Worm (Caenorhabditis elegans) whole organism, late embryonic: ENCODE results near the gene tdo-2.

Experiments
- C08G9.2 ChIP-seq: sonication (generic microtip); optimal IDR thresholded peaks from 2 replicates; lab custom pipeline; 2016; ENCODE audit warnings: mild to moderate bottlenecking, missing genetic modification characterization, moderate library complexity, missing compliant biosample characterization
- F13H6.1 ChIP-seq: sonication (generic microtip); optimal IDR thresholded peaks from 2 replicates; lab custom pipeline; 2016; ENCODE audit warnings: missing genetic modification characterization, missing compliant biosample characterization
- K09A11.1 ChIP-seq: sonication (generic microtip); optimal IDR thresholded peaks from 2 replicates; lab custom pipeline; 2017; ENCODE audit warnings: antibody characterized with exemption, mild to moderate bottlenecking, missing genetic modification characterization, missing compliant biosample characterization; ENCODE audit not compliant: insufficient read depth
- T23F11.4 ChIP-seq: fragments of 200-800 bp; sonication (Bioruptor generic); optimal IDR thresholded peaks from 2 replicates; lab custom pipeline; 2018; ENCODE audit warnings: mild to moderate bottlenecking, missing genetic modification characterization, missing compliant biosample characterization
- ama-1 ChIP-seq: fragments of 150-350 bp; optimal IDR thresholded peaks from 2 replicates; lab custom pipeline; 2014
- ceh-14 ChIP-seq: sonication (generic microtip); optimal IDR thresholded peaks from 2 replicates; lab custom pipeline; 2016; ENCODE audit warnings: missing genotype, missing genetic modification characterization, missing compliant biosample characterization
- ceh-18 ChIP-seq: sonication (generic microtip); optimal IDR thresholded peaks from 2 replicates; lab custom pipeline; 2016; ENCODE audit warnings: missing genetic modification characterization, missing compliant biosample characterization
- ceh-22 ChIP-seq: sonication (generic microtip); optimal IDR thresholded peaks from 2 replicates; lab custom pipeline; 2017; ENCODE audit warnings: missing biosample characterization, missing genetic modification characterization
- ceh-30 ChIP-seq: fragments of 150-350 bp; optimal IDR thresholded peaks from 2 replicates; lab custom pipeline; 2014; ENCODE audit warnings: missing biosample characterization, missing genetic modification characterization
- ceh-31 ChIP-seq: sonication (generic microtip); optimal IDR thresholded peaks from 2 replicates; lab custom pipeline; 2016; ENCODE audit warnings: missing genetic modification characterization, missing compliant biosample characterization
- ceh-48 ChIP-seq: sonication (generic microtip); optimal IDR thresholded peaks from 2 replicates; lab custom pipeline; 2016; ENCODE audit warnings: missing genetic modification characterization, inconsistent platforms, missing compliant biosample characterization
- ceh-6 ChIP-seq: fragments of 200-800 bp; sonication (Bioruptor generic); optimal IDR thresholded peaks from 2 replicates; lab custom pipeline; 2018; ENCODE audit warnings: mild to moderate bottlenecking, missing genetic modification characterization, missing compliant biosample characterization
- ceh-9 ChIP-seq: sonication (generic microtip); optimal IDR thresholded peaks from 2 replicates; lab custom pipeline; 2016; ENCODE audit warnings: mild to moderate bottlenecking, missing genetic modification characterization, inconsistent platforms, missing compliant biosample characterization
- dmd-4 ChIP-seq: sonication (generic microtip); optimal IDR thresholded peaks from 2 replicates; lab custom pipeline; 2016; ENCODE audit warnings: borderline replicate concordance, missing genetic modification characterization, missing compliant biosample characterization
- dve-1 ChIP-seq: sonication (generic microtip); optimal IDR thresholded peaks from 2 replicates; lab custom pipeline; 2017; ENCODE audit warnings: antibody characterized with exemption, mild to moderate bottlenecking, missing genetic modification characterization, missing compliant biosample characterization
- elt-2 ChIP-seq: sonication (generic microtip); optimal IDR thresholded peaks from 2 replicates; lab custom pipeline; 2016; ENCODE audit warnings: missing genetic modification reagents, missing genetic modification characterization, missing compliant biosample characterization
- ets-4 ChIP-seq: sonication (generic microtip); optimal IDR thresholded peaks from 2 replicates; lab custom pipeline; 2016; ENCODE audit warnings: missing genetic modification characterization, missing compliant biosample characterization
- hlh-13 ChIP-seq: fragments of 200-800 bp; sonication (Bioruptor generic); optimal IDR thresholded peaks from 2 replicates; lab custom pipeline; 2018; ENCODE audit warnings: mild to moderate bottlenecking, missing genetic modification characterization, missing compliant biosample characterization
- hlh-30 ChIP-seq: sonication (generic microtip); optimal IDR thresholded peaks from 2 replicates; lab custom pipeline; 2017; ENCODE audit warnings: antibody characterized with exemption, missing genetic modification characterization, missing compliant biosample characterization; ENCODE audit not compliant: insufficient read depth
- hlh-8 ChIP-seq: sonication (generic microtip); optimal IDR thresholded peaks from 2 replicates; lab custom pipeline; 2016; ENCODE audit warnings: missing genotype, missing genetic modification characterization, missing compliant biosample characterization
- lim-6 ChIP-seq: sonication (generic microtip); optimal IDR thresholded peaks from 2 replicates; lab custom pipeline; 2016; ENCODE audit warnings: missing genetic modification characterization, missing compliant biosample characterization
- nfya-1 ChIP-seq: sonication (generic microtip); optimal IDR thresholded peaks from 2 replicates; lab custom pipeline; 2017; ENCODE audit warnings: missing genetic modification characterization, mild to moderate bottlenecking, missing compliant biosample characterization, antibody characterized with exemption, moderate library complexity
- nhr-232 ChIP-seq: sonication (generic microtip); optimal IDR thresholded peaks from 2 replicates; lab custom pipeline; 2016; ENCODE audit warnings: missing genetic modification characterization, missing compliant biosample characterization
- ref-2 ChIP-seq: sonication (generic microtip); optimal IDR thresholded peaks from 2 replicates; lab custom pipeline; 2016; ENCODE audit warnings: missing genetic modification characterization, missing compliant biosample characterization
- rnt-1 ChIP-seq: sonication (generic microtip); optimal IDR thresholded peaks from 2 replicates; lab custom pipeline; 2016; ENCODE audit warnings: missing genetic modification characterization, missing compliant biosample characterization
- unc-42 ChIP-seq: sonication (generic microtip); optimal IDR thresholded peaks from 2 replicates; lab custom pipeline; 2016; ENCODE audit warnings: missing genotype, missing genetic modification characterization, missing compliant biosample characterization
- unc-55 ChIP-seq: sonication (generic microtip); optimal IDR thresholded peaks from 2 replicates; lab custom pipeline; 2017; ENCODE audit warnings: missing biosample characterization, missing genetic modification reagents, missing genetic modification characterization
- zip-5 ChIP-seq: sonication (generic microtip); optimal IDR thresholded peaks from 2 replicates; lab custom pipeline; 2016; ENCODE audit warnings: missing genetic modification characterization, missing compliant biosample characterization

The tdo-2 gene

ce11 chrIII:5943368-5944180, 23.8 kb upstream of the tdo-2 start:
- TF ChIP-seq hlh-8 (tag; lab: Kevin White, UChicago): no peak
- TF ChIP-seq dmd-4 (tag; lab: Kevin White, UChicago): no peak
- peak; percentile 86 for TF ChIP-seq ama-1 (lab: Kevin White, UChicago)
- TF ChIP-seq ets-4 (tag; lab: Kevin White, UChicago): no peak

DNA sequence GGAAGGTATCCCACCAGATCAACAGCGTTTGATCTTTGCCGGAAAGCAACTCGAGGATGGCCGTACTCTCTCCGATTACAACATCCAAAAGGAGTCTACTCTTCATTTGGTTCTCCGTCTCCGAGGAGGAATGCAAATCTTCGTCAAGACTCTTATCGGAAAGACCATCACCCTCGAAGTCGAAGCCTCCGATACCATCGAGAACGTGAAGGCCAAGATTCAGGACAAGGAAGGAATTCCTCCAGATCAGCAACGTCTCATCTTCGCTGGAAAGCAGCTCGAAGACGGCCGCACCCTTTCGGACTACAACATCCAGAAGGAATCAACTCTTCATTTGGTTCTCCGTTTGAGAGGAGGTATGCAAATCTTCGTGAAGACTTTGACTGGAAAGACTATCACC, 22.3 kb upstream of the tdo-2 start:
- TF ChIP-seq ceh-9 (no peak), rnt-1 (no peak), lim-6 (tag; lab: Kevin White, UChicago) (no peak), ama-1 (lab: Kevin White, UChicago) (no peak), ceh-31 (tag; lab: Kevin White, UChicago) (no peak), ceh-6 (no peak), ceh-30 (tag; lab: Kevin White, UChicago) (no peak)

DNA sequence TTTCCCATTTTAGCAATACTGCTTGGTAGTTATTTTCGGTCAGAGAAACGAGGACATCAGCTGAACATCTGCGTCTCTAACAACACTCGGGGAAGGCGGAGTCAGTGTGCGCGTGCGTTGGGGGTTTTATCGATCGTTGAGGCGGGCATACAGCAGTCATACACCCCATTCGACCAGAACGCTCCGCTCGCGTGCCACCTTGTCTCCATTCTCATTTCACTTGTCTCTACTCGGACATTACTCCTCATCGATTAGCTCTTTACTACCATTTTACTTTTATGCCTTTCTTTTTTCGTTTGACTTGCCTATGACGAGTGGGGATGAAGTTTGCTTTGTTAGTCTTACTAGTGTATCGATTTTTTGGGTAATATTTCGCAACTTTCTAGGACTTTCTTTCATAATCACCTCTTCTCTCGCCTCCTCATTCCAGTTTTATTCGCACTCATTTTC, 20.8 kb upstream of the tdo-2 start:
- no peak for TF ChIP-seq K09A11.1 (tag; lab: Kevin White, UChicago)
- peak; percentile 35 for TF ChIP-seq unc-55 (GFP tag; lab: Kevin White, UChicago)
- TF ChIP-seq nfya-1: peak; percentile 61
- TF ChIP-seq nhr-232 (tag; lab: Kevin White, UChicago): peak; percentile 5
- peak; percentile 18 for TF ChIP-seq elt-2 (tag; lab: Kevin White, UChicago)
- TF ChIP-seq ama-1 (lab: Kevin White, UChicago): peak; percentile 84
- TF ChIP-seq ceh-14 (tag; lab: Kevin White, UChicago): peak; percentile 5
- peak; percentile 95 for TF ChIP-seq ceh-48 (tag; lab: Kevin White, UChicago)
- peak; percentile 44 for TF ChIP-seq C08G9.2 (tag; lab: Kevin White, UChicago)
- TF ChIP-seq hlh-30: peak; percentile 94
- TF ChIP-seq hlh-8 (tag; lab: Kevin White, UChicago): no peak
- peak; percentile 38 for TF ChIP-seq ceh-31 (tag; lab: Kevin White, UChicago)
- no peak for TF ChIP-seq dve-1 (tag; lab: Kevin White, UChicago)

ce11 chrIII:5939453-5940296, 19.9 kb upstream of the tdo-2 start, which contains the start of gene ubq-1:
Gene ubq-1, plus strand, starts transcription at chrIII:5940254.
- peak; percentile 36 for TF ChIP-seq ref-2 (tag; lab: Kevin White, UChicago)
- TF ChIP-seq T23F11.4 (GFP tag; lab: Kevin White, UChicago): no peak
- peak; percentile 41 for TF ChIP-seq hlh-30

DNA sequence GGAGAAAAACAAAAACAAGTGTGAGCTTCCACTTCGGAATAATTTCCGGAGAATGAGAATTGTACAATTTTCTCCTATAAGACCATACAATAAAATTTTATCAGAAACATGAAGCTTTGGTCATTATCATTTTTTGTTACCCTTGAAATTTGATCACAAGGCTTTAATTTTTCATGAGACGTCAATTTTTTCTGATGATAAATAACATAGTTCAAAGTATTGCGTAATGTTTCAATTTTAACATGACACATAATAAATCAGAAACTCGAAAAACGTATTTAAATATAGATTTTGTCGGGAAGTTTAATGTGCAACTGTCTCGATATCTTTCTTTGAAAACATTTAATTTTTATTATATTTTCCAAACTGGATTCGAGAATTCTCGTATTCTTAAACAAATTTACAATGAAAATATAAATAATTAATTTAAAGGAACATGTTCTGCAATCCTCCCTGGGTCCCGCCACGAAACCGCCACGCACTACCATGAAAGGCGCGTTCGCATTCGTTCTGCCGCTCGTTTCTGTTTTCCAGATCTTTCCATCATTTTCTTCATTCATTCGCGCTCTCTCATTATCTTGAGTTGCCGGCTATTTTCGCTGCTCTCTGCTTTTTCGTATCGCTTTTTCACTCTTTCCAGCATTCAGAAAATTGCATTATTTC, 19.2 kb upstream of the tdo-2 start:
- TF ChIP-seq hlh-13 (no peak), unc-42 (tag; lab: Kevin White, UChicago) (peak; percentile 13)
- TF ChIP-seq, all 69 proteins: peak for 1

DNA sequence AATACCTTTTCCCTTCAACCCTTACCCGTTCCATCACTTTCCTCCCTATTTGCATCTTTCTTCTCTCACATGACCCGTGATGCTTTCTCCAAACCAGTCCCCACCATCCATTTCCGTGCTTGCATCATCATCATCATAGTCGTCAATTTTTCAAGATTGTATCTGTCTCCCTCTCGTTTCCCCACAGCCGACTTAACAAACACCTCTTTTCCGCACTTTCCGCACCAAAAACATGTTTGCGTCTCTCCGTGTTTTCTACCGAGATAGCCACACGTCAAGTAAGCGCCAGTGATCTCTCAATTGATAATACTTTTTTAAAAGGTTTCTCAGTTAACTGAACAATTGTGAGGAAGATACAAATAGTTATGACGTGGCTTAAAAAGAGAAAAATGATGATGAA, 18.3 kb upstream of the tdo-2 start:
- TF ChIP-seq hlh-8 (tag; lab: Kevin White, UChicago) (no peak), nhr-232 (tag; lab: Kevin White, UChicago) (no peak), rnt-1 (peak; percentile 44), ceh-18 (tag; lab: Kevin White, UChicago) (peak; percentile 39), ets-4 (tag; lab: Kevin White, UChicago) (peak; percentile 75), K09A11.1 (tag; lab: Kevin White, UChicago) (no peak), zip-5 (tag; lab: Kevin White, UChicago) (no peak), ref-2 (tag; lab: Kevin White, UChicago) (peak; percentile 2), ceh-22 (tag; lab: Kevin White, UChicago) (no peak), hlh-30 (peak; percentile 60), ceh-48 (tag; lab: Kevin White, UChicago) (no peak), F13H6.1 (tag; lab: Kevin White, UChicago) (peak; percentile 36)
